Worm (Caenorhabditis elegans) whole organism, L4 larva: ENCODE measurements around the gene cdc-48.1.

ENCODE experiments used
- D1046.2 ChIP-seq: fragments of 200-800 bp; sonication (Bioruptor generic); IDR thresholded peaks from 2 replicates; pipeline ENCODE4 v1.3.6; 2022; ENCODE audit warnings: missing genetic modification characterization, missing compliant biosample characterization
- F10B5.3 ChIP-seq: sonication (generic microtip); optimal IDR thresholded peaks from 2 replicates; lab custom pipeline; 2016; ENCODE audit warnings: mild to moderate bottlenecking, missing genetic modification characterization, missing compliant biosample characterization
- F44E2.7 ChIP-seq: fragments of 200-800 bp; sonication (Bioruptor generic); IDR thresholded peaks from 2 replicates; pipeline ENCODE4 v2.1.2; 2022; ENCODE audit warnings: missing genetic modification characterization, missing compliant biosample characterization
- Y105C5A.15 ChIP-seq: fragments of 200-800 bp; sonication (Bioruptor generic); IDR thresholded peaks from 2 replicates; pipeline ENCODE4 v1.3.6; 2022; ENCODE audit warnings: missing genetic modification characterization, missing compliant biosample characterization
- Y48G9A.11 ChIP-seq: fragments of 200-800 bp; sonication (Bioruptor generic); IDR thresholded peaks from 2 replicates; pipeline ENCODE4 v1.3.6; 2022; ENCODE audit warnings: missing genetic modification reagents, missing genetic modification characterization, missing compliant biosample characterization
- Y75B8A.6 ChIP-seq: fragments of 200-800 bp; sonication (Bioruptor generic); IDR thresholded peaks from 2 replicates; pipeline ENCODE4 v1.3.6; 2022; ENCODE audit warnings: missing genetic modification reagents, missing genetic modification characterization, missing compliant biosample characterization
- ZK337.2 ChIP-seq: fragments of 200-800 bp; sonication (Bioruptor generic); IDR thresholded peaks from 2 replicates; pipeline ENCODE4 v1.3.6; 2022; ENCODE audit warnings: missing genetic modification reagents, missing genetic modification characterization, missing compliant biosample characterization
- aha-1 ChIP-seq: fragments of 150-350 bp; peaks from one replicate; lab custom pipeline; 2014; ENCODE audit warnings: missing biosample characterization, missing genetic modification characterization
- aly-2 ChIP-seq: sonication (generic microtip); optimal IDR thresholded peaks from 2 replicates; lab custom pipeline; 2018; ENCODE audit warnings: missing biosample characterization, missing genetic modification characterization
- ama-1 ChIP-seq: fragments of 150-350 bp; optimal IDR thresholded peaks from 2 replicates; lab custom pipeline; 2014; ENCODE audit warnings: inconsistent platforms, mixed read lengths
- attf-4 ChIP-seq: sonication (generic microtip); optimal IDR thresholded peaks from 3 replicates; lab custom pipeline; 2017; ENCODE audit warnings: missing biosample characterization, missing genetic modification characterization
- ceh-28 ChIP-seq: fragments of 150-350 bp; optimal IDR thresholded peaks from 2 replicates; lab custom pipeline; 2014; ENCODE audit warnings: missing biosample characterization, missing genetic modification reagents, missing genetic modification characterization
- ceh-44 ChIP-seq: fragments of 200-800 bp; sonication (Bioruptor generic); IDR thresholded peaks from 2 replicates; pipeline ENCODE4 v1.3.6; 2022; ENCODE audit warnings: missing genetic modification reagents, missing genetic modification characterization, missing compliant biosample characterization
- ceh-62 ChIP-seq: sonication (generic microtip); optimal IDR thresholded peaks from 2 replicates; lab custom pipeline; 2017; ENCODE audit warnings: missing biosample characterization, missing genetic modification characterization
- ces-1 ChIP-seq: fragments of 150-350 bp; sonication (generic microtip); optimal IDR thresholded peaks from 4 replicates; lab custom pipeline; 2014; ENCODE audit warnings: missing biosample characterization, missing genetic modification reagents, missing genetic modification characterization
- cey-2 ChIP-seq: sonication (generic microtip); optimal IDR thresholded peaks from 3 replicates; lab custom pipeline; 2017; ENCODE audit warnings: missing genetic modification characterization, mild to moderate bottlenecking, missing compliant biosample characterization, antibody characterized with exemption, borderline replicate concordance; ENCODE audit not compliant: insufficient read depth
- daf-12 ChIP-seq: fragments of 150-350 bp; optimal IDR thresholded peaks from 2 replicates; lab custom pipeline; 2014; ENCODE audit warnings: missing biosample characterization, missing genetic modification reagents, missing genetic modification characterization
- daf-8 ChIP-seq: fragments of 200-800 bp; sonication (Bioruptor generic); IDR thresholded peaks from 2 replicates; pipeline ENCODE4 v1.3.6; 2022; ENCODE audit warnings: missing genetic modification characterization, missing compliant biosample characterization
- dmd-8 ChIP-seq: fragments of 200-800 bp; sonication (Bioruptor generic); IDR thresholded peaks from 2 replicates; pipeline ENCODE4 v1.3.6; 2022; ENCODE audit warnings: missing genetic modification characterization, missing compliant biosample characterization
- dmd-9 ChIP-seq: fragments of 200-800 bp; sonication (Bioruptor generic); IDR thresholded peaks from 2 replicates; pipeline ENCODE4 v1.3.6; 2022; ENCODE audit warnings: missing genetic modification reagents, missing genetic modification characterization, missing compliant biosample characterization
- duxl-1 ChIP-seq: sonication (generic microtip); optimal IDR thresholded peaks from 2 replicates; lab custom pipeline; 2016; ENCODE audit warnings: mild to moderate bottlenecking, missing genetic modification characterization, moderate library complexity, missing compliant biosample characterization; ENCODE audit not compliant: poor library complexity
- dve-1 ChIP-seq: sonication (generic microtip); optimal IDR thresholded peaks from 2 replicates; lab custom pipeline; 2017; ENCODE audit warnings: antibody characterized with exemption, mild to moderate bottlenecking, missing genetic modification characterization, missing compliant biosample characterization; ENCODE audit not compliant: insufficient read depth
- fos-1 ChIP-seq: fragments of 150-350 bp; optimal IDR thresholded peaks from 2 replicates; lab custom pipeline; 2014; ENCODE audit warnings: missing biosample characterization, missing genetic modification characterization
- hif-1 ChIP-seq, 2 experiments: sonication (generic microtip); optimal IDR thresholded peaks; 2 replicates each; lab custom pipeline; 2016 to 2017; ENCODE audit warnings: missing compliant biosample characterization in 2 of 2, missing genetic modification characterization in 2 of 2, missing genetic modification reagents in 2 of 2, missing genotype in 2 of 2, mild to moderate bottlenecking in 1 of 2
- hlh-30 ChIP-seq: sonication (generic microtip); optimal IDR thresholded peaks from 2 replicates; lab custom pipeline; 2017; ENCODE audit warnings: antibody characterized with exemption, mild to moderate bottlenecking, missing genetic modification characterization, missing compliant biosample characterization; ENCODE audit not compliant: insufficient read depth
- hmg-1.1 ChIP-seq: fragments of 200-800 bp; sonication (Bioruptor generic); IDR thresholded peaks from 2 replicates; pipeline ENCODE4 v1.3.6; 2022; ENCODE audit warnings: missing genetic modification reagents, missing genetic modification characterization, missing compliant biosample characterization
- lim-7 ChIP-seq: fragments of 200-800 bp; sonication (Bioruptor generic); IDR thresholded peaks from 2 replicates; pipeline ENCODE4 v1.3.6; 2022; ENCODE audit warnings: missing genetic modification characterization, missing compliant biosample characterization
- lin-13 ChIP-seq: fragments of 150-350 bp; optimal IDR thresholded peaks from 2 replicates; lab custom pipeline; 2014; ENCODE audit warnings: missing biosample characterization, missing genetic modification reagents, missing genetic modification characterization
- lin-39 ChIP-seq: fragments of 150-350 bp; optimal IDR thresholded peaks from 2 replicates; lab custom pipeline; 2014; ENCODE audit warnings: missing biosample characterization, missing genetic modification reagents, missing genetic modification characterization
- lsy-2 ChIP-seq, 2 experiments: fragments of 150-350 bp in 1 of 2; sonication (generic microtip) in 1 of 2; optimal IDR thresholded peaks; 2 replicates each; lab custom pipeline; 2014 to 2017; ENCODE audit warnings: missing biosample characterization in 2 of 2, missing genetic modification characterization in 2 of 2
- madf-9 ChIP-seq: fragments of 200-800 bp; sonication (Bioruptor generic); conservative IDR thresholded peaks from 2 replicates; pipeline ENCODE4 v1.3.6; 2022; ENCODE audit warnings: missing genetic modification reagents, missing genetic modification characterization, missing compliant biosample characterization
- mdl-1 ChIP-seq, 2 experiments: fragments of 150-350 bp in 1 of 2; sonication (generic microtip) in 1 of 2; optimal IDR thresholded peaks; 2 replicates each; lab custom pipeline; 2014 to 2017; ENCODE audit warnings: missing biosample characterization in 2 of 2, missing genetic modification characterization in 2 of 2
- mdt-29 ChIP-seq: fragments of 200-800 bp; sonication (Bioruptor generic); IDR thresholded peaks from 2 replicates; pipeline ENCODE4 v1.3.6; 2022; ENCODE audit warnings: missing genetic modification reagents, missing genetic modification characterization, missing compliant biosample characterization
- mxl-2 ChIP-seq: fragments of 200-800 bp; sonication (Bioruptor generic); conservative IDR thresholded peaks from 2 replicates; pipeline ENCODE4 v1.3.6; 2022; ENCODE audit warnings: missing genetic modification reagents, missing genetic modification characterization, missing compliant biosample characterization
- nhr-10 ChIP-seq: fragments of 150-350 bp; optimal IDR thresholded peaks from 2 replicates; lab custom pipeline; 2014; ENCODE audit warnings: missing biosample characterization, missing genetic modification characterization
- nhr-102 ChIP-seq: sonication (generic microtip); optimal IDR thresholded peaks from 2 replicates; lab custom pipeline; 2016; ENCODE audit warnings: mild to moderate bottlenecking, missing genetic modification characterization, moderate library complexity, missing compliant biosample characterization
- nhr-11 ChIP-seq: fragments of 150-350 bp; optimal IDR thresholded peaks from 2 replicates; lab custom pipeline; 2014; ENCODE audit warnings: missing biosample characterization, missing genetic modification characterization
- nhr-28 ChIP-seq: fragments of 150-350 bp; optimal IDR thresholded peaks from 2 replicates; lab custom pipeline; 2014; ENCODE audit warnings: missing biosample characterization, missing genetic modification characterization
- nhr-42 ChIP-seq: fragments of 200-800 bp; sonication (Bioruptor generic); IDR thresholded peaks from 2 replicates; pipeline ENCODE4 v1.3.6; 2022; ENCODE audit warnings: missing genetic modification characterization, missing compliant biosample characterization
- nhr-76 ChIP-seq: fragments of 150-350 bp; optimal IDR thresholded peaks from 2 replicates; lab custom pipeline; 2014; ENCODE audit warnings: missing biosample characterization, missing genetic modification characterization
- nhr-77 ChIP-seq: fragments of 150-350 bp; optimal IDR thresholded peaks from 2 replicates; lab custom pipeline; 2014; ENCODE audit warnings: missing biosample characterization, missing genetic modification characterization
- php-3 ChIP-seq: fragments of 200-800 bp; sonication (Bioruptor generic); IDR thresholded peaks from 2 replicates; pipeline ENCODE4 v1.3.6; 2022; ENCODE audit warnings: missing genetic modification reagents, missing genetic modification characterization, missing compliant biosample characterization
- sdz-12 ChIP-seq: fragments of 200-800 bp; sonication (Bioruptor generic); optimal IDR thresholded peaks from 2 replicates; lab custom pipeline; 2018; ENCODE audit warnings: mild to moderate bottlenecking, missing genetic modification characterization, missing compliant biosample characterization
- set-16 ChIP-seq: fragments of 200-800 bp; sonication (Bioruptor generic); IDR thresholded peaks from 2 replicates; pipeline ENCODE4 v1.3.6; 2022; ENCODE audit warnings: missing genetic modification reagents, missing genetic modification characterization, missing compliant biosample characterization
- snpc-1.2 ChIP-seq: fragments of 200-800 bp; sonication (Bioruptor generic); IDR thresholded peaks from 2 replicates; pipeline ENCODE4 v1.3.6; 2022; ENCODE audit warnings: missing genetic modification reagents, missing genetic modification characterization, missing compliant biosample characterization
- spr-1 ChIP-seq: sonication (generic microtip); optimal IDR thresholded peaks from 2 replicates; lab custom pipeline; 2016; ENCODE audit warnings: mild to moderate bottlenecking, missing genetic modification characterization, missing compliant biosample characterization
- unc-39 ChIP-seq: sonication (generic microtip); optimal IDR thresholded peaks from 2 replicates; lab custom pipeline; 2017; ENCODE audit warnings: missing biosample characterization, missing genetic modification characterization
- zag-1 ChIP-seq: fragments of 150-350 bp; optimal IDR thresholded peaks from 2 replicates; lab custom pipeline; 2014; ENCODE audit warnings: missing biosample characterization, missing genetic modification characterization
- zfp-3 ChIP-seq: fragments of 200-800 bp; sonication (Bioruptor generic); conservative IDR thresholded peaks from 2 replicates; pipeline ENCODE4 v1.3.6; 2022; ENCODE audit warnings: missing genetic modification reagents, missing genetic modification characterization, missing compliant biosample characterization
- ztf-11 ChIP-seq: fragments of 150-350 bp; optimal IDR thresholded peaks from 2 replicates; lab custom pipeline; 2014; ENCODE audit warnings: missing biosample characterization, missing genetic modification characterization
- ztf-7 ChIP-seq: fragments of 150-350 bp; optimal IDR thresholded peaks from 2 replicates; lab custom pipeline; 2014; ENCODE audit warnings: missing biosample characterization, missing genetic modification characterization

The cdc-48.1 gene

ce11 chrII:10541923-10542486 is 21.2 kb downstream of the cdc-48.1 start, which contains the start of gene pro-1 (continued):
- TF ChIP-seq nhr-102, result peak; percentile 85
- peak; percentile 80 for TF ChIP-seq hmg-1.1
- peak; percentile 56; the same call in 1 of the 2 replicates for TF ChIP-seq Y48G9A.11 (GFP tag; lab: Robert Waterston, UW)
- peak; percentile 80 for TF ChIP-seq php-3
- peak; percentile 92 for TF ChIP-seq ama-1
- no peak for TF ChIP-seq lin-39
- TF ChIP-seq daf-12 (tag; lab: Kevin White, UChicago), result no peak
- TF ChIP-seq cey-2 (tag; lab: Kevin White, UChicago), result no peak
- TF ChIP-seq lin-13, result peak; percentile 6
- peak; percentile 75; the same call in 1 of the 2 replicates for TF ChIP-seq dmd-9
- TF ChIP-seq spr-1 (tag; lab: Kevin White, UChicago), result no peak
- no peak for TF ChIP-seq F44E2.7 (GFP tag; lab: Robert Waterston, UW)
- peak; percentile 83 for TF ChIP-seq duxl-1 (tag; lab: Kevin White, UChicago)
- TF ChIP-seq daf-8 (GFP tag; lab: Robert Waterston, UW), result no peak
- TF ChIP-seq madf-9 (GFP tag; lab: Robert Waterston, UW), result no peak
- no peak for TF ChIP-seq ces-1 (GFP tag; lab: Kevin White, UChicago)
- TF ChIP-seq aha-1 (tag; lab: Kevin White, UChicago), result no peak
- peak; percentile 85 for TF ChIP-seq snpc-1.2 (GFP tag; lab: Robert Waterston, UW)
- TF ChIP-seq aly-2, result no peak
- peak; percentile 45; the same call in 1 of the 2 replicates for TF ChIP-seq Y75B8A.6 (GFP tag; lab: Robert Waterston, UW)
- peak; percentile 98 for TF ChIP-seq sdz-12 (GFP tag; lab: Kevin White, UChicago)
- peak; percentile 52 for TF ChIP-seq ceh-28 (tag; lab: Kevin White, UChicago)
- peak; percentile 72 for TF ChIP-seq nhr-77 (tag; lab: Kevin White, UChicago)
- TF ChIP-seq ceh-44 (GFP tag; lab: Robert Waterston, UW), result no peak
- no peak for TF ChIP-seq nhr-76 (tag; lab: Kevin White, UChicago)
- peak; percentile 83 for TF ChIP-seq hlh-30
- no peak for TF ChIP-seq ceh-62
- no peak for TF ChIP-seq ztf-11 (tag; lab: Kevin White, UChicago)
- TF ChIP-seq nhr-42, result peak; percentile 78
- TF ChIP-seq set-16 (GFP tag; lab: Robert Waterston, UW), result 0 out of 2 replicates have a peak, but pooled peaks have one; percentile 7
- peak; percentile 61 for TF ChIP-seq nhr-11 (tag; lab: Kevin White, UChicago)
- no peak for TF ChIP-seq mxl-2 (GFP tag; lab: Robert Waterston, UW)
- peak; percentile 60 for TF ChIP-seq fos-1
- peak in 1 of 2 experiments; percentile 84 for TF ChIP-seq hif-1 (tag; optimal IDR thresholded peaks at IDR 0.05; lab: Kevin White, UChicago)
- no peak for TF ChIP-seq nhr-10 (tag; lab: Kevin White, UChicago)
- peak; percentile 90 for TF ChIP-seq dve-1 (tag; lab: Kevin White, UChicago)
- 0 out of 2 replicates have a peak, but pooled peaks have one; percentile 39 for TF ChIP-seq dmd-8
- TF ChIP-seq attf-4, result no peak
- TF ChIP-seq Y105C5A.15 (GFP tag; lab: Robert Waterston, UW), result peak; percentile 50; the same call in 1 of the 2 replicates
- TF ChIP-seq nhr-28 (tag; lab: Kevin White, UChicago), result peak; percentile 47
- TF ChIP-seq lim-7 (GFP tag; lab: Robert Waterston, UW), result peak; percentile 70; the same call in 1 of the 2 replicates
- TF ChIP-seq F10B5.3, result no peak
- peak; percentile 47 to 91 for TF ChIP-seq lsy-2 (tag; optimal IDR thresholded peaks at IDR 0.05; lab: Kevin White, UChicago)
- TF ChIP-seq D1046.2 (GFP tag; lab: Robert Waterston, UW), result peak; percentile 89; the same call in 1 of the 2 replicates
- TF ChIP-seq unc-39 (tag; lab: Kevin White, UChicago), result no peak
- TF ChIP-seq mdl-1 (tag; optimal IDR thresholded peaks at IDR 0.05; lab: Kevin White, UChicago), result peak; percentile 6 to 13
- TF ChIP-seq ztf-7 (tag; lab: Kevin White, UChicago), result peak; percentile 20
- peak; percentile 94 for TF ChIP-seq zfp-3
- TF ChIP-seq ZK337.2, result peak; percentile 68; the same call in 1 of the 2 replicates
- TF ChIP-seq zag-1 (tag; lab: Kevin White, UChicago), result no peak
- peak; percentile 89 for TF ChIP-seq mdt-29
